Worm (Caenorhabditis elegans) whole organism, L4 larva: ENCODE measurements around the gene ard-1.

Experiments used
- Y5F2A.4 ChIP-seq: fragments of 200-800 bp; sonication (Bioruptor generic); optimal IDR thresholded peaks from 2 replicates; lab custom pipeline; 2018; ENCODE audit warnings: mild to moderate bottlenecking, missing genetic modification characterization, missing compliant biosample characterization
- aha-1 ChIP-seq: fragments of 150-350 bp; peaks from one replicate; lab custom pipeline; 2014; ENCODE audit warnings: missing biosample characterization, missing genetic modification characterization
- attf-4 ChIP-seq: sonication (generic microtip); optimal IDR thresholded peaks from 3 replicates; lab custom pipeline; 2017; ENCODE audit warnings: missing biosample characterization, missing genetic modification characterization
- ceh-20 ChIP-seq: fragments of 200-800 bp; sonication (Bioruptor generic); IDR thresholded peaks from 2 replicates; pipeline ENCODE4 v1.3.6; 2022; ENCODE audit warnings: missing genetic modification reagents, missing genetic modification characterization, missing compliant biosample characterization
- ceh-32 ChIP-seq: sonication (generic microtip); optimal IDR thresholded peaks from 2 replicates; lab custom pipeline; 2016; ENCODE audit warnings: mild to moderate bottlenecking, missing genetic modification characterization, missing compliant biosample characterization; ENCODE audit not compliant: poor library complexity
- ceh-44 ChIP-seq: fragments of 200-800 bp; sonication (Bioruptor generic); IDR thresholded peaks from 2 replicates; pipeline ENCODE4 v1.3.6; 2022; ENCODE audit warnings: missing genetic modification reagents, missing genetic modification characterization, missing compliant biosample characterization
- ceh-82 ChIP-seq: sonication (generic microtip); optimal IDR thresholded peaks from 2 replicates; lab custom pipeline; 2017; ENCODE audit warnings: missing biosample characterization, missing genetic modification characterization
- cey-2 ChIP-seq: sonication (generic microtip); optimal IDR thresholded peaks from 3 replicates; lab custom pipeline; 2017; ENCODE audit warnings: missing genetic modification characterization, mild to moderate bottlenecking, missing compliant biosample characterization, antibody characterized with exemption, borderline replicate concordance; ENCODE audit not compliant: insufficient read depth
- daf-19 ChIP-seq: fragments of 200-800 bp; sonication (Bioruptor generic); conservative IDR thresholded peaks from 2 replicates; pipeline ENCODE4 v1.3.6; 2022; ENCODE audit warnings: missing genetic modification characterization, missing compliant biosample characterization
- dve-1 ChIP-seq: sonication (generic microtip); optimal IDR thresholded peaks from 2 replicates; lab custom pipeline; 2017; ENCODE audit warnings: antibody characterized with exemption, mild to moderate bottlenecking, missing genetic modification characterization, missing compliant biosample characterization; ENCODE audit not compliant: insufficient read depth
- hlh-11 ChIP-seq: fragments of 200-800 bp; sonication (Bioruptor generic); optimal IDR thresholded peaks from 2 replicates; lab custom pipeline; 2018; ENCODE audit warnings: mild to moderate bottlenecking, missing genetic modification characterization, missing compliant biosample characterization
- hlh-30 ChIP-seq: sonication (generic microtip); optimal IDR thresholded peaks from 2 replicates; lab custom pipeline; 2017; ENCODE audit warnings: antibody characterized with exemption, mild to moderate bottlenecking, missing genetic modification characterization, missing compliant biosample characterization; ENCODE audit not compliant: insufficient read depth
- hmg-1.1 ChIP-seq: fragments of 200-800 bp; sonication (Bioruptor generic); IDR thresholded peaks from 2 replicates; pipeline ENCODE4 v1.3.6; 2022; ENCODE audit warnings: missing genetic modification reagents, missing genetic modification characterization, missing compliant biosample characterization
- lin-29 ChIP-seq: fragments of 200-800 bp; sonication (Bioruptor generic); IDR thresholded peaks from 2 replicates; pipeline ENCODE4 v1.3.6; 2022; ENCODE audit warnings: missing genetic modification reagents, missing genetic modification characterization, missing compliant biosample characterization
- lin-38 ChIP-seq: fragments of 200-800 bp; sonication (Bioruptor generic); IDR thresholded peaks from 2 replicates; pipeline ENCODE4 v1.3.6; 2022; ENCODE audit warnings: missing genetic modification reagents, missing genetic modification characterization, missing compliant biosample characterization
- lir-3 ChIP-seq: sonication (generic microtip); optimal IDR thresholded peaks from 2 replicates; lab custom pipeline; 2016; ENCODE audit warnings: mild to moderate bottlenecking, missing genetic modification characterization, missing compliant biosample characterization
- lsy-2 ChIP-seq, 2 experiments: fragments of 150-350 bp in 1 of 2; sonication (generic microtip) in 1 of 2; optimal IDR thresholded peaks; 2 replicates each; lab custom pipeline; 2014 to 2017; ENCODE audit warnings: missing biosample characterization in 2 of 2, missing genetic modification characterization in 2 of 2
- mdl-1 ChIP-seq, 2 experiments: fragments of 150-350 bp in 1 of 2; sonication (generic microtip) in 1 of 2; optimal IDR thresholded peaks; 2 replicates each; lab custom pipeline; 2014 to 2017; ENCODE audit warnings: missing biosample characterization in 2 of 2, missing genetic modification characterization in 2 of 2
- mxl-2 ChIP-seq: fragments of 200-800 bp; sonication (Bioruptor generic); conservative IDR thresholded peaks from 2 replicates; pipeline ENCODE4 v1.3.6; 2022; ENCODE audit warnings: missing genetic modification reagents, missing genetic modification characterization, missing compliant biosample characterization
- mxl-3 ChIP-seq: fragments of 200-800 bp; sonication (Bioruptor generic); optimal IDR thresholded peaks from 2 replicates; lab custom pipeline; 2018; ENCODE audit warnings: mild to moderate bottlenecking, missing genetic modification characterization, missing compliant biosample characterization
- nhr-102 ChIP-seq: sonication (generic microtip); optimal IDR thresholded peaks from 2 replicates; lab custom pipeline; 2016; ENCODE audit warnings: mild to moderate bottlenecking, missing genetic modification characterization, moderate library complexity, missing compliant biosample characterization
- nhr-25 ChIP-seq: sonication (generic microtip); optimal IDR thresholded peaks from 2 replicates; lab custom pipeline; 2017; ENCODE audit warnings: missing genetic modification characterization, mild to moderate bottlenecking, missing compliant biosample characterization, antibody characterized with exemption, moderate library complexity, borderline replicate concordance; ENCODE audit not compliant: insufficient read depth
- nhr-28 ChIP-seq: fragments of 150-350 bp; optimal IDR thresholded peaks from 2 replicates; lab custom pipeline; 2014; ENCODE audit warnings: missing biosample characterization, missing genetic modification characterization
- nhr-48 ChIP-seq: sonication (generic microtip); optimal IDR thresholded peaks from 2 replicates; lab custom pipeline; 2016; ENCODE audit warnings: mild to moderate bottlenecking, missing genetic modification characterization, missing compliant biosample characterization
- nhr-76 ChIP-seq: fragments of 150-350 bp; optimal IDR thresholded peaks from 2 replicates; lab custom pipeline; 2014; ENCODE audit warnings: missing biosample characterization, missing genetic modification characterization
- nhr-77 ChIP-seq: fragments of 150-350 bp; optimal IDR thresholded peaks from 2 replicates; lab custom pipeline; 2014; ENCODE audit warnings: missing biosample characterization, missing genetic modification characterization
- pqm-1 ChIP-seq: sonication (generic microtip); optimal IDR thresholded peaks from 2 replicates; lab custom pipeline; 2017; ENCODE audit warnings: missing biosample characterization, missing genetic modification characterization
- rbr-2 ChIP-seq: sonication (generic microtip); optimal IDR thresholded peaks from 2 replicates; lab custom pipeline; 2016; ENCODE audit warnings: missing genotype, missing genetic modification characterization, missing compliant biosample characterization
- saeg-2 ChIP-seq: fragments of 200-800 bp; sonication (Bioruptor generic); IDR thresholded peaks from 2 replicates; pipeline ENCODE4 v1.3.6; 2022; ENCODE audit warnings: missing genetic modification reagents, missing genetic modification characterization, missing compliant biosample characterization
- snpc-1.2 ChIP-seq: fragments of 200-800 bp; sonication (Bioruptor generic); IDR thresholded peaks from 2 replicates; pipeline ENCODE4 v1.3.6; 2022; ENCODE audit warnings: missing genetic modification reagents, missing genetic modification characterization, missing compliant biosample characterization
- tra-1 ChIP-seq: fragments of 200-800 bp; sonication (Bioruptor generic); IDR thresholded peaks from 2 replicates; pipeline ENCODE4 v1.3.6; 2022; ENCODE audit warnings: missing genetic modification reagents, missing genetic modification characterization, missing compliant biosample characterization
- unc-62 ChIP-seq, 3 experiments: fragments of 150-350 bp in 1 of 3; sonication (generic microtip); optimal IDR thresholded peaks in 2 of 3; peaks in 1 of 3; 1 replicate in 1 of 3; 2 replicates in 2 of 3; lab custom pipeline; 2014 to 2017; ENCODE audit warnings: missing biosample characterization in 3 of 3, missing genetic modification characterization in 3 of 3, missing genetic modification reagents in 3 of 3, missing genotype in 1 of 3
- zip-2 ChIP-seq: fragments of 150-350 bp; optimal IDR thresholded peaks from 2 replicates; lab custom pipeline; 2014; ENCODE audit warnings: missing biosample characterization, missing genetic modification characterization

Gene ard-1

ce11 chrIV:11083609-11084008, 47.5 kb upstream of the ard-1 start, which contains the start of gene klc-1:
Gene klc-1 (plus strand): TSS chrIV:11083735.
- TF ChIP-seq pqm-1 (tag; lab: Kevin White, UChicago) (no peak), lin-38 (0 out of 2 replicates have a peak, but pooled peaks have one; percentile 21), ceh-44 (GFP tag; lab: Robert Waterston, UW) (no peak), daf-19 (GFP tag; lab: Robert Waterston, UW) (no peak), mxl-2 (GFP tag; lab: Robert Waterston, UW) (no peak), lsy-2 (tag; optimal IDR thresholded peaks at IDR 0.05; lab: Kevin White, UChicago) (peak in 1 of 2 experiments; percentile 56), tra-1 (no peak), lin-29 (GFP tag; lab: Robert Waterston, UW) (no peak), nhr-102 (no peak), attf-4 (tag; lab: Kevin White, UChicago) (no peak), rbr-2 (tag; lab: Kevin White, UChicago) (no peak), nhr-76 (tag; lab: Kevin White, UChicago) (no peak), nhr-48 (tag; lab: Kevin White, UChicago) (no peak)

DNA sequence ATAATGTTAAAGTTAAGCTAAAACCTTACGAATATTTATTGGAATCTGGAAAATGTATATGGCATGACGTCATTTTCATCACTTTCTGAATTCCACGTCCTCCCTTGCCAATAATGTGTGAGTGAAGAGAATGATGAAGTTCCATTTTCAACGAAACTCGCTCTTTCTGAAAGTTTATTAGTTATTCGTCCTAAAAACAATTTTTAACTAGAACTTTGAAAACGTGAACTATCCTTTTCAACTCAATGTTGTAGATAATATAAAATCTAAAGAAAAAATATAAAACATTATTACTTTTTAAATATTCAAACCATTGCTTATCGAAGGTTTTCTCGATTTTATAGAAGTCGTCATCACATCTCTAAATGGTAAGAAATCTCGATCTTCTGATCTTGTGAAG, 41.6 kb upstream of the ard-1 start, which contains the start of gene M7.7:
M7.7 (plus strand) TSS at position 301 of the 400 bp plus-strand sequence.
- no peak for TF ChIP-seq attf-4 (tag; lab: Kevin White, UChicago)
- no peak for TF ChIP-seq nhr-28 (tag; lab: Kevin White, UChicago)
- no peak for TF ChIP-seq Y5F2A.4 (GFP tag; lab: Kevin White, UChicago)
- TF ChIP-seq ceh-32 (tag; lab: Kevin White, UChicago) = no peak

- TF ChIP-seq nhr-25 (tag; lab: Kevin White, UChicago) = peak; percentile 10
- peak; percentile 43 for TF ChIP-seq hlh-30 (tag; lab: Kevin White, UChicago)
- peak; percentile 62 for TF ChIP-seq nhr-28 (tag; lab: Kevin White, UChicago)
- peak; percentile 78; the same call in 1 of the 2 replicates for TF ChIP-seq ceh-20 (GFP tag; lab: Robert Waterston, UW)
- peak; percentile 23 for TF ChIP-seq nhr-77 (tag; lab: Kevin White, UChicago)
- TF ChIP-seq lir-3 (tag; lab: Kevin White, UChicago) = no peak
- no peak for TF ChIP-seq ceh-82 (tag; lab: Kevin White, UChicago)
- peak; percentile 27 for TF ChIP-seq mxl-3
- TF ChIP-seq dve-1 (tag; lab: Kevin White, UChicago) = peak; percentile 44
- peak; percentile 42 for TF ChIP-seq cey-2
- TF ChIP-seq hlh-11 = peak; percentile 55
- TF ChIP-seq snpc-1.2 = no peak
- 0 out of 2 replicates have a peak, but pooled peaks have one; percentile 38 for TF ChIP-seq tra-1
- TF ChIP-seq hmg-1.1 (GFP tag; lab: Robert Waterston, UW) = no peak
- TF ChIP-seq zip-2 (tag; lab: Kevin White, UChicago) = no peak
- peak in 1 of 2 experiments; percentile 53 for TF ChIP-seq mdl-1 (tag; optimal IDR thresholded peaks at IDR 0.05; lab: Kevin White, UChicago)
- TF ChIP-seq lsy-2 (tag; optimal IDR thresholded peaks at IDR 0.05; lab: Kevin White, UChicago) = peak in 1 of 2 experiments; percentile 41
- peak; percentile 65 for TF ChIP-seq aha-1
- TF ChIP-seq unc-62 (GFP tag; optimal IDR thresholded peaks at IDR 0.05 in 1 of 2; lab: Kevin White, UChicago) = peak in 1 of 2 experiments; percentile 98
- TF ChIP-seq unc-62 (tag; optimal IDR thresholded peaks at IDR 0.05; lab: Kevin White, UChicago) = no peak
Observed at ce11 chrIV:11092502-11093080, 38.5 kb upstream of the ard-1 start, which contains the start of gene bcc-1. Gene bcc-1 (minus strand): TSS chrIV:11092552.

- TF ChIP-seq saeg-2 (GFP tag; lab: Robert Waterston, UW) (no peak), aha-1 (peak; percentile 93)
Observed at ce11 chrIV:11094052-11094451, 37.0 kb upstream of the ard-1 start.
